Fruit fly (Drosophila melanogaster) whole organism, embryonic: ENCODE results near the gene UK114.

Source experiments
- crol ChIP-seq: fragments of 200-800 bp; sonication (Bioruptor generic); IDR thresholded peaks from 2 replicates; pipeline ENCODE4 v1.3.6; 2022; ENCODE audit warnings: missing biosample characterization, missing genetic modification characterization
- psq ChIP-seq: fragments of 200-800 bp; sonication (Bioruptor generic); optimal IDR thresholded peaks from 2 replicates; lab custom pipeline; 2017; ENCODE audit warnings: missing biosample characterization, missing genetic modification characterization

- TF ChIP-seq psq (GFP tag; lab: Kevin White, UChicago) (no peak), crol (no peak)
These were observed 18.6 kb downstream of the UK114 start, which contains the start of the genes PolD3 and Uxt for dm6 chr2L:15256249-15256648.
